Fruit fly (Drosophila melanogaster) S2 (cell line): ENCODE data around the gene CG11149.

Experiments
- CG8478 ChIP-seq: fragments of >200 bp; optimal IDR thresholded peaks from 2 replicates; lab custom pipeline; 2018
- CTCF ChIP-seq, 2 experiments: fragments of >200 bp; optimal IDR thresholded peaks; 2 replicates each; lab custom pipeline; 2018

DNA sequence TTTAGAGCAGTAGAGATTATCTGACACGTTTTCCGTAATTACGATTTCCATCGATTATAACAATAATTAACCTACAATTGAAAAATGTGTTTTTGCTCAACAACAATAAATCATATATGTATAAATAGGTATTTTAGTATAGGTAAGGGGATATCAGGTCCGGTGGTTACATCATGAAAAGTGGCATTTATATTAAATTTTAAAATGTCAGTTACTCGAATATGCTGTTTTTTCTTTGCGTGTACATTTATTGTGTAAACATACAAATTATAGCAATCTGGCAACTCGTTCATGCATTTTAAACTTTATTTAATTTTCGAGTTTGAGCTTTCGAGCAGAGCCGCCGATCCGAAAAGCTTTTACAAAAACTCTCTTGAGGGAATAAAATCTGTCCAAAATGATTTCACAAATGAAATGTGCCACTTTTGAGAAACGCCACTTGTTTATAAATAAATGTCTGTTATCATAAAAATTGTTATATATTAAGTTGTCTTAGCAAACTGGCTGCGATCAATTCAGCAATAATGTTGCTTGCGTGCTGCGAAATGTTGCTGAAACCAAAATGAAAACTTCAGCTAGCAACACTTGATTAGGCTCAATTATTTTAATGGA lies 22.9 kb upstream of the CG11149 start:
- no peak for TF ChIP-seq CG8478 (lab: Kevin White, UChicago)
- no peak for TF ChIP-seq CTCF (optimal IDR thresholded peaks at IDR 0.05; lab: Kevin White, UChicago)
